Worm (Caenorhabditis elegans): Measurements from ENCODE around the gene bed-1.

The bed-1 gene

DNA sequence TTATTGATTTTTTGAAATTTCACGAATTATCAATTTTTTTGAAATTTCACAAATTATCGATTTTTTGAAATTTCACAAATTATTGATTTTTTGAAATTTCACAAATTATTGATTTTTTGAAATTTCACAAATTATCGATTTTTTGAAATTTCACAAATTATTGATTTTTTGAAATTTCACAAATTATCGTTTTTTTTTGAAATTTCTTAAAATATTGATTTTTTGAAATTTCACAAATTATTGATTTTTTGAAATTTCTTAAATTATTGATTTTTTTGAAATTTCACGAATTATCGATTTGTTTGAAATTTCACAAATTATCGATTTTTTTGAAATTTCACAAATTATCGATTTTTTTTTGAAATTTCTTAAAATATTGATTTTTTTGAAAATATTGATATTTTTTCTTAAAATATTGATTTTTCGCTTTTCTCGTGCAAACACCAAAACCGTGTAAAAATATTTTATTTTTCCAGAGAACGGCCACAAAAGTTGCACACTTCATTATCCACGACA, 48.5 kb downstream of the bed-1 start:
- peak; percentile 92 for TF ChIP-seq T22C8.4 (GFP tag; IDR thresholded peaks at IDR 0.05)

DNA sequence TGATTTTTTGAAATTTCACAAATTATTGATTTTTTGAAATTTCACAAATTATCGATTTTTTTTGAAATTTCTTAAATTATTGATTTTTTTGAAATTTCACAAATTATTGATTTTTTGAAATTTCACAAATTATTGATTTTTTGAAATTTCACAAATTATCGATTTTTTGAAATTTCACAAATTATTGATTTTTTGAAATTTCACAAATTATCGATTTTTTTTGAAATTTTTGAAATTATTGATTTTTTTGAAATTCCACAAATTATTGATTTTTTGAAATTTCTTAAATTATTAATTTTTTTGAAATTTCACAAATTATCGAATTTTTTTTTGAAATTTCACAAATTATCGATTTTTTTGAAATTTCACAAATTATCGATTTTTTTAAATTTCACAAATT, 49.6 kb downstream of the bed-1 start:
- TF ChIP-seq T22C8.4 (GFP tag; IDR thresholded peaks at IDR 0.05) = peak; percentile 92

DNA sequence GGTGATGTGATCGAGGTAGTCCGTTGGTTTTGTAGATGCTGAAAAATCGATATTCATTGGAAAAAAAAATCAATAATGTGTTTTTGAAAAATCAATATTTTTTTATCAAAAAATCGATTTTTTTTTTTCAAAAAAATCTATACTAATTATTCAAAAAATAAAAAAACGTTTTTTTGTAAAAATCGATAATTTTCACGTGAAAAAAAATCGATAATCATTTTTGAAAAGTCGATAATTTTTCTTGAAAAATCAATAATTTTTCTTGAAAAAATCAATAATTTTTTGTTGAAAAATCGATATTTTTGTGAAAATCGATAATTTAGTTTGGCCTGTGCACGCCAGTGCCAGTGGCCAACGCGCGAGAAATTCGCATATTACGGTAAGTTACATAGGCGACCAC, 51.6 kb downstream of the bed-1 start:
- peak; percentile 85 for TF ChIP-seq T22C8.4 (GFP tag; IDR thresholded peaks at IDR 0.05)
- TF ChIP-seq ztf-29 (GFP tag; IDR thresholded peaks at IDR 0.05) = no peak
